Worm (Caenorhabditis elegans) whole organism, L2 larva: ENCODE measurements around the gene C52E2.2.

ENCODE experiments used
- ceh-82 ChIP-seq: fragments of 150-350 bp; optimal IDR thresholded peaks from 2 replicates; lab custom pipeline; 2014; ENCODE audit warnings: missing biosample characterization, missing genetic modification characterization
- egl-27 ChIP-seq: sonication (generic microtip); optimal IDR thresholded peaks from 3 replicates; lab custom pipeline; 2017; ENCODE audit warnings: missing biosample characterization, missing genetic modification reagents, missing genetic modification characterization
- elt-1 ChIP-seq: fragments of 150-350 bp; optimal IDR thresholded peaks from 2 replicates; lab custom pipeline; 2014; ENCODE audit warnings: missing biosample characterization, missing genetic modification characterization
- lin-13 ChIP-seq: fragments of 150-350 bp; optimal IDR thresholded peaks from 2 replicates; lab custom pipeline; 2014; ENCODE audit warnings: missing biosample characterization, missing genetic modification reagents, missing genetic modification characterization

DNA sequence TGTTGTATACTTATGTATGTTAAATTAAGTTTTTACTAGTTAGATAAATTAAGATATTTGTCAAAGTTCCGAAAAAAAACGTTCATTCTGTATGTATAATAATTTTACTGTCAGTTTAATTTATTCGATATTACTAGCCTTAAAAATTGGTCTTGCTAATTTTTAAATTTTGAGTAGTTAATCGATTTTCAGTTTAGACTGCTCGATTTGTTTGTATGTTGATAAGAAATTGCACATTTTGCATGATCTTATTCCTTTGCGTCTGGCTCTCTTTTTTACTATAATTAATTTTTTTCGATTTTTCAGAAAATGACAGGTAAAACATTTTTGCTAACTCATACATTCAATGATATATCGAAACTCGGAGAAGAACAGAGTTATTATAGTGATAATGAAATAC lies 47.3 kb downstream of the C52E2.2 start, which contains the start of gene math-24:
- no peak for TF ChIP-seq egl-27 (tag; lab: Kevin White, UChicago)
- TF ChIP-seq lin-13 (GFP tag; lab: Kevin White, UChicago), result no peak
- no peak for TF ChIP-seq elt-1 (tag; lab: Kevin White, UChicago)
- no peak for TF ChIP-seq ceh-82 (tag; lab: Kevin White, UChicago)
